Worm (Caenorhabditis elegans) whole organism, L1 larva: Measurements from ENCODE around the gene T14A8.2.

ENCODE experiments used
- ama-1 ChIP-seq: fragments of 150-350 bp; optimal IDR thresholded peaks from 2 replicates; lab custom pipeline; 2014
- elt-3 ChIP-seq, 6 experiments: fragments of 150-350 bp in 1 of 6; sonication (generic microtip); optimal IDR thresholded peaks; 2 replicates each; lab custom pipeline; 2017 to 2018; ENCODE audit warnings: missing biosample characterization in 6 of 6, missing genetic modification characterization in 6 of 6, inconsistent platforms in 1 of 6
- lin-15B ChIP-seq: fragments of 150-350 bp; sonication (generic microtip); optimal IDR thresholded peaks from 3 replicates; lab custom pipeline; 2014; ENCODE audit warnings: missing biosample characterization, missing genetic modification characterization
- lir-3 ChIP-seq: sonication (generic microtip); optimal IDR thresholded peaks from 2 replicates; lab custom pipeline; 2016; ENCODE audit warnings: mild to moderate bottlenecking, missing genetic modification characterization, moderate library complexity, missing compliant biosample characterization; ENCODE audit not compliant: poor library complexity
- nhr-237 ChIP-seq: fragments of 150-350 bp; optimal IDR thresholded peaks from 2 replicates; lab custom pipeline; 2014; ENCODE audit warnings: missing biosample characterization, missing genetic modification characterization
- nhr-77 ChIP-seq: fragments of 150-350 bp; optimal IDR thresholded peaks from 2 replicates; lab custom pipeline; 2014; ENCODE audit warnings: missing biosample characterization, missing genetic modification characterization
- pax-3 ChIP-seq: fragments of 200-800 bp; sonication (Bioruptor generic); optimal IDR thresholded peaks from 2 replicates; lab custom pipeline; 2018; ENCODE audit warnings: mild to moderate bottlenecking, missing genetic modification characterization, moderate library complexity, missing compliant biosample characterization
- rnt-1 ChIP-seq: sonication (generic microtip); optimal IDR thresholded peaks from 2 replicates; lab custom pipeline; 2016; ENCODE audit warnings: mild to moderate bottlenecking, missing genetic modification characterization, moderate library complexity, missing compliant biosample characterization
- tbx-2 ChIP-seq: sonication (generic microtip); optimal IDR thresholded peaks from 2 replicates; lab custom pipeline; 2016; ENCODE audit warnings: missing genetic modification characterization, missing compliant biosample characterization
- zag-1 ChIP-seq: fragments of 150-350 bp; optimal IDR thresholded peaks from 2 replicates; lab custom pipeline; 2014; ENCODE audit warnings: missing biosample characterization, missing genetic modification characterization

ce11 chrIV:7800338-7800737 lies 22.1 kb downstream of the T14A8.2 start:
- TF ChIP-seq pax-3, result no peak
- no peak for TF ChIP-seq zag-1 (tag; lab: Kevin White, UChicago)
- TF ChIP-seq nhr-237, result no peak
- no peak for TF ChIP-seq lin-15B
- TF ChIP-seq tbx-2 (tag; lab: Kevin White, UChicago), result no peak
- no peak for TF ChIP-seq elt-3 (tag; optimal IDR thresholded peaks at IDR 0.05; lab: Kevin White, UChicago)
- TF ChIP-seq nhr-77, result no peak
- TF ChIP-seq ama-1 (lab: Kevin White, UChicago), result no peak
- TF ChIP-seq rnt-1 (tag; lab: Kevin White, UChicago), result no peak
- TF ChIP-seq lir-3 (tag; lab: Kevin White, UChicago), result no peak
